Worm (Caenorhabditis elegans): ENCODE results near the gene C23H5.12.

C23H5.12 gene

ce11 chrIV:2111300-2111874, 21.9 kb upstream of the C23H5.12 start, which contains the start of gene che-6:
TSS of gene che-6 (minus strand) at chrIV:2111408.
- TF ChIP-seq drap-1 (GFP tag; optimal IDR thresholded peaks at IDR 0.05) (no peak), nhr-12 (tag; optimal IDR thresholded peaks at IDR 0.05) (no peak), sem-2 (GFP tag; optimal IDR thresholded peaks at IDR 0.05) (no peak), nhr-28 (tag; optimal IDR thresholded peaks at IDR 0.05) (no peak)

ce11 chrIV:2113362-2114056, 19.8 kb upstream of the C23H5.12 start, which contains the start of gene C23H5.8:
TSS of gene C23H5.8 (minus strand) at chrIV:2113412.
- TF ChIP-seq nhr-76 (tag; optimal IDR thresholded peaks at IDR 0.05) (no peak), sptf-1 (tag; optimal IDR thresholded peaks at IDR 0.05) (no peak), mep-1 (tag; optimal IDR thresholded peaks at IDR 0.05) (no peak), ceh-43 (GFP tag; optimal IDR thresholded peaks at IDR 0.05) (no peak), ceh-39 (tag; optimal IDR thresholded peaks at IDR 0.05) (no peak), elt-1 (tag; optimal IDR thresholded peaks at IDR 0.05; ENCODE audit: borderline replicate concordance, insufficient read depth) (no peak), ham-2 (GFP tag; optimal IDR thresholded peaks at IDR 0.05) (no peak), sem-2 (GFP tag; optimal IDR thresholded peaks at IDR 0.05) (no peak), nhr-237 (tag; optimal IDR thresholded peaks at IDR 0.05) (no peak), nhr-2 (tag; optimal IDR thresholded peaks at IDR 0.05) (no peak), blmp-1 (tag; optimal IDR thresholded peaks at IDR 0.05) (no peak), ces-1 (GFP tag; optimal IDR thresholded peaks at IDR 0.05) (no peak), nhr-28 (tag; optimal IDR thresholded peaks at IDR 0.05) (no peak), mab-5 (tag; optimal IDR thresholded peaks at IDR 0.05) (no peak), lin-32 (GFP tag; optimal IDR thresholded peaks at IDR 0.05) (no peak), cnd-1 (tag; optimal IDR thresholded peaks at IDR 0.05) (no peak), snpc-4 (tag; optimal IDR thresholded peaks at IDR 0.05) (no peak), hlh-1 (tag; optimal IDR thresholded peaks at IDR 0.05) (no peak)

- TF ChIP-seq tbx-8 (GFP tag; optimal IDR thresholded peaks at IDR 0.05) (no peak), nhr-76 (tag; optimal IDR thresholded peaks at IDR 0.05) (no peak), M03D4.4 (tag; optimal IDR thresholded peaks at IDR 0.05) (no peak), blmp-1 (tag; optimal IDR thresholded peaks at IDR 0.05) (no peak), flh-1 (GFP tag; optimal IDR thresholded peaks at IDR 0.05) (no peak), drap-1 (GFP tag; optimal IDR thresholded peaks at IDR 0.05) (no peak), elt-1 (tag; optimal IDR thresholded peaks at IDR 0.05; ENCODE audit: borderline replicate concordance, insufficient read depth) (no peak), bed-3 (GFP tag; optimal IDR thresholded peaks at IDR 0.05) (no peak)
Observed at ce11 chrIV:2114337-2114736, 18.9 kb upstream of the C23H5.12 start, which contains the start of gene xbx-4. TSS of gene xbx-4 (plus strand) at chrIV:2114637.

- TF ChIP-seq nhr-2 (tag; optimal IDR thresholded peaks at IDR 0.05) (no peak), lin-13 (tag; optimal IDR thresholded peaks at IDR 0.05) (no peak), bed-3 (GFP tag; optimal IDR thresholded peaks at IDR 0.05) (no peak), lin-32 (GFP tag; optimal IDR thresholded peaks at IDR 0.05) (no peak), nhr-12 (tag; optimal IDR thresholded peaks at IDR 0.05) (no peak), nhr-76 (tag; optimal IDR thresholded peaks at IDR 0.05) (no peak), ceh-43 (GFP tag; optimal IDR thresholded peaks at IDR 0.05) (no peak), sem-2 (GFP tag; optimal IDR thresholded peaks at IDR 0.05) (no peak), flh-1 (GFP tag; optimal IDR thresholded peaks at IDR 0.05) (no peak), drap-1 (GFP tag; optimal IDR thresholded peaks at IDR 0.05) (no peak), elt-3 (tag; optimal IDR thresholded peaks at IDR 0.05) (no peak), mep-1 (tag; optimal IDR thresholded peaks at IDR 0.05) (no peak), unc-62 (GFP tag; optimal IDR thresholded peaks at IDR 0.05) (no peak), hlh-1 (tag; optimal IDR thresholded peaks at IDR 0.05) (no peak)
Observed at ce11 chrIV:2117268-2117667, 16.0 kb upstream of the C23H5.12 start.

- no peak for TF ChIP-seq nhr-28 (tag; optimal IDR thresholded peaks at IDR 0.05)
- TF ChIP-seq bed-3 (GFP tag; optimal IDR thresholded peaks at IDR 0.05): no peak
- TF ChIP-seq ztf-11 (tag; optimal IDR thresholded peaks at IDR 0.05): no peak
- TF ChIP-seq ces-1 (GFP tag; optimal IDR thresholded peaks at IDR 0.05): no peak
- TF ChIP-seq pha-4 (tag; optimal IDR thresholded peaks at IDR 0.05): no peak
- TF ChIP-seq nhr-237 (tag; optimal IDR thresholded peaks at IDR 0.05): no peak
- TF ChIP-seq mls-2 (tag; optimal IDR thresholded peaks at IDR 0.05): no peak
- TF ChIP-seq nhr-76 (tag; optimal IDR thresholded peaks at IDR 0.05): no peak
- no peak for TF ChIP-seq mab-5 (tag; optimal IDR thresholded peaks at IDR 0.05)
- TF ChIP-seq unc-39 (tag; optimal IDR thresholded peaks at IDR 0.05): no peak
- TF ChIP-seq cnd-1 (tag; optimal IDR thresholded peaks at IDR 0.05): no peak
- TF ChIP-seq mep-1 (tag; optimal IDR thresholded peaks at IDR 0.05): no peak
- TF ChIP-seq elt-1 (tag; optimal IDR thresholded peaks at IDR 0.05; ENCODE audit: borderline replicate concordance, insufficient read depth): no peak
- TF ChIP-seq blmp-1 (tag; optimal IDR thresholded peaks at IDR 0.05): no peak
- no peak for TF ChIP-seq ceh-43 (GFP tag; optimal IDR thresholded peaks at IDR 0.05)
- no peak for TF ChIP-seq sem-2 (GFP tag; optimal IDR thresholded peaks at IDR 0.05)
Observed at ce11 chrIV:2122488-2122887, 10.8 kb upstream of the C23H5.12 start, which contains the start of gene glb-7. TSS of gene glb-7 (plus strand) at chrIV:2122788.
